Worm (Caenorhabditis elegans): ENCODE data around the gene srh-292.

The srh-292 gene

DNA sequence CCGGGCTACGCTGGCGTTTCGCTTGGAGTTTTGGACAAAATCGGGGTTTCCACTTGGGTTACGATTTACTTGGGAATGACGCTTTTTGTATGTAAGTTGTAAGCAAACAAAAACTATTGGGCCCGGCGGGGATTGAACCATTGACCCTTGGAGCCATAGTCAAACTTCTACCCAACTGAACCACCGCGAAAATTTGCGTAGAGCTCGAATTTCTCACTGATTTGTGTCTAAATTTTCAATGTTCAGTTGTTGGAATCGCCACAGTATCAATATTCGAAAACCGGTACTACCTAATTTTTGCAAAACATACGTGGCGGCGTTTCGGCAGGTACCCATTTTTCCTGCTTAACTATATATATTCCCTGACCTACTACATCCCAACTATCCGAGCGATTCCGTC is 34.8 kb upstream of the srh-292 start:
- TF ChIP-seq ceh-88 (GFP tag; IDR thresholded peaks at IDR 0.05), result no peak
- no peak for TF ChIP-seq mef-2 (tag; optimal IDR thresholded peaks at IDR 0.05)
- no peak for TF ChIP-seq lsy-2 (tag; optimal IDR thresholded peaks at IDR 0.05)
- no peak for TF ChIP-seq elt-2 (tag; optimal IDR thresholded peaks at IDR 0.05)
- TF ChIP-seq fos-1 (tag; optimal IDR thresholded peaks at IDR 0.05), result no peak
- no peak for TF ChIP-seq ceh-90 (tag; optimal IDR thresholded peaks at IDR 0.05)
- no peak for TF ChIP-seq ztf-11 (tag; optimal IDR thresholded peaks at IDR 0.05)
- TF ChIP-seq ets-5 (GFP tag; IDR thresholded peaks at IDR 0.05), result no peak
- no peak for TF ChIP-seq nhr-47 (tag; optimal IDR thresholded peaks at IDR 0.05)
- TF ChIP-seq C04F5.9 (tag; optimal IDR thresholded peaks at IDR 0.05), result no peak
- TF ChIP-seq nhr-85 (tag), result no peak
- no peak for TF ChIP-seq irx-1 (tag; optimal IDR thresholded peaks at IDR 0.05)
- TF ChIP-seq hlh-4 (tag; optimal IDR thresholded peaks at IDR 0.05), result no peak
- TF ChIP-seq snu-23 (GFP tag; optimal IDR thresholded peaks at IDR 0.05), result no peak
- no peak for TF ChIP-seq alr-1 (tag; optimal IDR thresholded peaks at IDR 0.05; ENCODE audit: borderline replicate concordance)
- no peak for TF ChIP-seq nhr-90 (tag; optimal IDR thresholded peaks at IDR 0.05; ENCODE audit: poor library complexity)

DNA sequence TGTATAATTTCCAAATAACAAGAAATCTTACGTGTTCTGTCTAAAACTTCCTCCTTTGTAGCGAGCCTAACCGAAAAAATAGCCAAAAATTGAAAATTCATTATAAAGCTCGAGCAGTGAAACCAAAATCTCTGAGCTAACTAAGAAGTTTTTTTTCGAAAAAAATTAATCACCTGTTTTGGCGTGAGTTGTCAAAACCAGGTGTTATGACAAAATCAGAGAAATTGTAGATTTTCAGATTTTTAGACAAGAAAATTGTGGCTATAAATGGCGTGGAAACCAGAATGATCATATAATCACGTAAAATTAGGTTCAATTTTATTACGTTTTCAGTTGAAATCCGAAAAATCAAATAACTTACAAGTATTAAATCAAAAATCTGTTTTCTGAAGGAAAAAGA is 29.5 kb upstream of the srh-292 start, which contains the start of gene sre-21:
Gene sre-21 (minus strand): TSS at position 101 of the 400 bp plus-strand sequence.
- TF ChIP-seq fos-1 (tag; optimal IDR thresholded peaks at IDR 0.05) (no peak), unc-130 (tag; optimal IDR thresholded peaks at IDR 0.05) (no peak), mep-1 (tag; optimal IDR thresholded peaks at IDR 0.05) (no peak), ceh-88 (GFP tag; IDR thresholded peaks at IDR 0.05) (no peak), nhr-90 (tag; optimal IDR thresholded peaks at IDR 0.05; ENCODE audit: poor library complexity) (no peak), skn-1 (tag; optimal IDR thresholded peaks at IDR 0.05) (no peak), hpl-2 (GFP tag; optimal IDR thresholded peaks at IDR 0.05) (no peak), nhr-237 (tag; optimal IDR thresholded peaks at IDR 0.05) (no peak), lir-3 (tag; optimal IDR thresholded peaks at IDR 0.05; ENCODE audit: poor library complexity) (no peak), efl-1 (optimal IDR thresholded peaks at IDR 0.05) (no peak), efl-1 (GFP tag; optimal IDR thresholded peaks at IDR 0.05 in 1 of 2) (no peak), tlp-1 (tag; optimal IDR thresholded peaks at IDR 0.05) (no peak), dsc-1 (tag; optimal IDR thresholded peaks at IDR 0.05) (no peak)

DNA sequence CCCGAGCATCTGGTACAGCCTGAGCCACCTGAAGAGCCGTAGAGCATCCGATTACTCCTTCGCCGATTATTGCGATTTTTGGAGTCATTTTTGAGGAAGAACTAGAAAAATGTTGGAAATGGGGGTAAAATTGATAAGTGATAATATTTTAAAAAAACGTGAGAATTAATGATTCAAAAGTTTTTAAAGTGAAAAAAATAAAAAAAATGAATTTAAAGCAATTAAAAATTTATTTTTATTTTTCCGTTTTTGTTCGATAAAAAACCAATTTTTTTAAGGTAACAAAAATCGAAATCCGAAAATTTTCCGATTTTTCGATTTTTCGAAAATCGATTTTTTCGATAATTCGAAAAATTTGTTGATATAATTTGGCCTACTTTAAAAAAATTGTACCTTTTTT is 25.4 kb upstream of the srh-292 start, which contains the start of gene ddo-1:
Gene ddo-1 (minus strand): TSS at position 101 of the 400 bp plus-strand sequence.
- TF ChIP-seq lin-15B (tag; optimal IDR thresholded peaks at IDR 0.05) (no peak), fos-1 (tag; optimal IDR thresholded peaks at IDR 0.05) (no peak), egl-13 (tag; optimal IDR thresholded peaks at IDR 0.05) (no peak), jun-1 (tag; optimal IDR thresholded peaks at IDR 0.05) (no peak), tlp-1 (tag; optimal IDR thresholded peaks at IDR 0.05) (no peak), mdl-1 (tag; optimal IDR thresholded peaks at IDR 0.05) (no peak), dsc-1 (tag; optimal IDR thresholded peaks at IDR 0.05) (no peak), lsy-2 (tag; optimal IDR thresholded peaks at IDR 0.05) (no peak), efl-3 (GFP tag; optimal IDR thresholded peaks at IDR 0.05) (no peak), C04F5.9 (tag; optimal IDR thresholded peaks at IDR 0.05) (no peak), ceh-90 (tag; optimal IDR thresholded peaks at IDR 0.05) (no peak), alr-1 (tag; optimal IDR thresholded peaks at IDR 0.05; ENCODE audit: borderline replicate concordance) (no peak), skn-1 (tag; optimal IDR thresholded peaks at IDR 0.05) (no peak), nhr-12 (tag; optimal IDR thresholded peaks at IDR 0.05) (no peak), C34B4.2 (tag; optimal IDR thresholded peaks at IDR 0.05) (no peak)

DNA sequence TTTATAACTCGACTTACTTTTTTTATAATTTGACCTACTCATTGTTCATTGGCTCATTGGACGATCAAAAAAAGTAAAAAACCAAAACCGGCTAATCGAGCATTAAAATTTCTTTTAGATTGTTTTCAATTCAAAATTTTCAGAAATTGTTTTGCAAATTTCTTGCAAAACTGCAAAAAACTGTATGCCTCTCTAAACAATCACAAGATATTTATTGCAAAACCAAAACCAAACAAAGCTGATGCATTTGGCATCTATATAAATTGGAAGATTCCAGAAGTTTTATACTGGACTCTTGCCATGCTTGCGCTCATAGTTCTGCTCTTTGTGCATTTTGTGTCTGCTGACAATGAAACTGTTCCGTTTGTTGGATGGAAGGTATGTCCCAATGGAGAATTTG is 24.9 kb upstream of the srh-292 start, which contains the start of gene C47A10.12:
Gene C47A10.12 (plus strand): TSS at position 301 of the 400 bp plus-strand sequence.
- no peak for TF ChIP-seq egl-13 (tag; optimal IDR thresholded peaks at IDR 0.05)
- no peak for TF ChIP-seq hlh-4 (tag; optimal IDR thresholded peaks at IDR 0.05)
- no peak for TF ChIP-seq unc-98 (GFP tag; IDR thresholded peaks at IDR 0.05)
- no peak for TF ChIP-seq pag-3 (tag; optimal IDR thresholded peaks at IDR 0.05; ENCODE audit: borderline replicate concordance, insufficient read depth)
- no peak for TF ChIP-seq efl-3 (GFP tag; optimal IDR thresholded peaks at IDR 0.05)
- TF ChIP-seq snpc-4 (tag; optimal IDR thresholded peaks at IDR 0.05), result no peak

All from whole organism, L1 larva.